Fruit fly (Drosophila melanogaster) whole organism, adult: Measurements from ENCODE around the gene CG4364.

Experiments
- CG14711 ChIP-seq: fragments of 200-800 bp; sonication (Bioruptor generic); optimal IDR thresholded peaks from 2 replicates; lab custom pipeline; 2018; ENCODE audit warnings: missing biosample characterization, mild to moderate bottlenecking, missing genetic modification characterization, moderate library complexity
- CG7045 ChIP-seq: fragments of 200-800 bp; sonication (Bioruptor generic); optimal IDR thresholded peaks from 2 replicates; lab custom pipeline; 2017; ENCODE audit warnings: missing biosample characterization, mild to moderate bottlenecking, missing genetic modification characterization
- Crg-1 ChIP-seq: fragments of 200-800 bp; sonication (Bioruptor generic); optimal IDR thresholded peaks from 2 replicates; lab custom pipeline; 2016; ENCODE audit warnings: missing biosample characterization, missing genetic modification characterization
- Hr96 ChIP-seq: fragments of 200-800 bp; sonication (Bioruptor generic); optimal IDR thresholded peaks from 2 replicates; lab custom pipeline; 2016; ENCODE audit warnings: missing biosample characterization, missing genetic modification characterization
- Mnt ChIP-seq: fragments of 200-800 bp; sonication (Bioruptor generic); optimal IDR thresholded peaks from 2 replicates; lab custom pipeline; 2016; ENCODE audit warnings: missing biosample characterization, mild to moderate bottlenecking, missing genetic modification characterization
- cnc ChIP-seq, 2 experiments: fragments of >200 bp; optimal IDR thresholded peaks; 2 replicates each; lab custom pipeline; 2017
- kay ChIP-seq: fragments of 200-800 bp; sonication (Bioruptor generic); peaks from one replicate; lab custom pipeline; 2016; ENCODE audit warnings: missing biosample characterization, missing genetic modification characterization, borderline replicate concordance
- toe ChIP-seq: fragments of 200-800 bp; sonication (Bioruptor generic); optimal IDR thresholded peaks from 2 replicates; lab custom pipeline; 2016; ENCODE audit warnings: missing biosample characterization, missing genetic modification characterization

DNA sequence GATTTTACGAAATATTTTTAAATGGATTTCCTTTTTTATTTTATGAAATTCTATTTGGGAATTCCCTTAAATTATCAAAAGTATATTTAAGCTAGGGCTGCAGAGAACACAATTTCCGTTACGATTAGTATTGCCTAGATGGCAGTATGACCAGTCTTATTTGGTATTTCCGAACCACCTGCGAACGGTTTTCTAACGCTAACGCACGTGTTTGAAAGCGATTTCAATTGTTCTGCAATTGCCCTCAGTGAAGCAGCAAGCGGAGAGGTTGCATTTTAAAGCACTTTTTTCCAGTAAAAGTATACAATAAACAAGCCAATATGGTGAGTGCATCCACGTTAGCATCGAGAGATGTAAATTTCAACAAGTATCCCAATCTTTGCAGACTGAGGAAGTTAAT, 11.5 kb downstream of the CG4364 start, which contains the start of gene hoip:
- TF ChIP-seq Hr96 (no peak), CG7045 (GFP tag; lab: Kevin White, UChicago) (no peak), toe (GFP tag; lab: Kevin White, UChicago) (no peak), kay (GFP tag; lab: Kevin White, UChicago) (no peak), cnc (optimal IDR thresholded peaks at IDR 0.05; lab: Kevin White, UChicago) (no peak), Mnt (GFP tag; lab: Kevin White, UChicago) (peak; percentile 99), CG14711 (no peak), Crg-1 (no peak)
